Worm (Caenorhabditis elegans): Measurements from ENCODE around the gene F10E9.7.

DNA sequence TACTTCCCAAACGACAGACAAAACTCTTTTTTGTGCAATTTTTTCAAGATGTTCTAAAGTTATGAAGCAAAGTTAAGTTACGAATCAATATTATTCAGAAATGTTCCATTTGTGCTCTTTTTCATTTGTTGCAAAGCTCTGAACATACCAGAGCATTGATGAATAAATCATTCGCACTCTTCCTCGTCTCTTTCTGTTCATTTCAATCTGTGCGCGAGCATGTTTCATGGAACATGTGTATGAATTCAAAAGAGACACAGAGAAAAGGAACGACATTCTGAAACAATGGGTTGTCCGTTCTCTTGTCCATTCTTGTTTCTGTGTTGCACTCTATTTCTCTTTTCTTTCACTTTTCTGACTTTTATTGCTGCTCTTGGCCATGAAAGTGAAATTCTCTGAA lies 26.9 kb downstream of the F10E9.7 start:
- TF ChIP-seq pag-3 (tag; optimal IDR thresholded peaks at IDR 0.05; ENCODE audit: borderline replicate concordance): no peak
- TF ChIP-seq elt-2 (tag; optimal IDR thresholded peaks at IDR 0.05): no peak
- no peak for TF ChIP-seq ceh-14 (tag; optimal IDR thresholded peaks at IDR 0.05)
- TF ChIP-seq hlh-30 (tag; optimal IDR thresholded peaks at IDR 0.05; ENCODE audit: insufficient read depth): no peak
- no peak for TF ChIP-seq pha-4 (tag; optimal IDR thresholded peaks at IDR 0.05)
- TF ChIP-seq ceh-9 (tag; optimal IDR thresholded peaks at IDR 0.05): no peak
